Fruit fly (Drosophila melanogaster): ENCODE results near the gene grp.

Gene grp

DNA sequence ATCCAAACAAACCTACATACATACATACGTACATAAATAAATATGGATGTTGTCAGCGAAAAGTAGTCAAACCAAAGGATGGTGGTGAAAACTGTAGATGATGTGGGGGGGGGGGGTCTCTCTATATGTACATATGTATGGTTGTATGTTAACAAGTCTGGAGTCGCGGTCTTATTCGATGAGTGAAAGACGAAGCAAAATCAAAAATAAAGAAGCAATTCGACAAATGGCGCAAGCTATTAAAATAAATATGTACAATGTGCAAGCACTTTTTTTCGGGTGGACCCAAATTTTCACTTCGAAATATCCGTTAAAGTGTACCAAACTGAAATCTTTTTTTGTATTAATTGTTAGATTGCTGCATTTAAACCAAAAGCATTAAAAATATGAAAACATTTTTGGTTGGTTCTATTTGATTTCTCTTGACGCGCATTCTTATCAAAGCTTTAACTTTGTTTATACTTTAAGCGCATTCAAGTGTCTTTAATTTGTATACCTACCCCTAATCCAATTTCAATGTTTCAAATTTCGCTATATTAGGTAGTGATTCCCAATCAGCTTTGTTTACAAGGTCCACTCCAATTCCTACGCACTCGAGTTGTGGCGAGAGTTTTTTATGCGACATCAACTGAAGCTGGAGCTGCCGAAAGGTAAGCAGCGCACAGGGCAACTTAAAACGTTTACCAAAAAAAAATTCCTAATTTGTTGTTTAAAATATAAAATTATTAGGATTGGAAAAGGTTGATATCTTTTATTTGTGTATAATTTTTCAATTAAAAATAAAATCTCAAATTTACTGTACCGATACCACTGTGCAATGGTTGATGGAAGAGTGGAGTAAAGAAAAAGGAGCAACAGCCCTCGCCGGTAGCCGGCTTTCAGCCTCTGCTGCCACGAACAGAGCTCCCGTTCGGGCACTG lies 4.4 kb downstream of the grp start, which contains the start of gene CG31807 (continued):
- TF ChIP-seq CG14667 (GFP tag; IDR thresholded peaks at IDR 0.05), result no peak; the same call in 1 of the 2 replicates
- peak; percentile 59 for TF ChIP-seq sqz (GFP tag; optimal IDR thresholded peaks at IDR 0.05)
- no peak for TF ChIP-seq Kr (GFP tag; optimal IDR thresholded peaks at IDR 0.05)
- peak; percentile 32 for TF ChIP-seq D19B (GFP tag; optimal IDR thresholded peaks at IDR 0.05)
- TF ChIP-seq wdn (GFP tag; IDR thresholded peaks at IDR 0.05), result peak; percentile 40; the same call in 1 of the 2 replicates
- TF ChIP-seq CG18011 (GFP tag; optimal IDR thresholded peaks at IDR 0.05), result peak; percentile 55
- peak; percentile 47 for TF ChIP-seq Side (GFP tag; optimal IDR thresholded peaks at IDR 0.05)
- TF ChIP-seq lab (GFP tag; optimal IDR thresholded peaks at IDR 0.05), result peak; percentile 68
- TF ChIP-seq CG17385 (GFP tag; optimal IDR thresholded peaks at IDR 0.05), result peak; percentile 78
- peak; percentile 52 for TF ChIP-seq CG2202 (tag; optimal IDR thresholded peaks at IDR 0.05)
- peak in 1 of 2 experiments; percentile 4 for TF ChIP-seq Hr78 (GFP tag; optimal IDR thresholded peaks at IDR 0.05)
- TF ChIP-seq CG10147 (GFP tag; optimal IDR thresholded peaks at IDR 0.05), result peak; percentile 82
- peak; percentile 18 for TF ChIP-seq slou (GFP tag; optimal IDR thresholded peaks at IDR 0.05)
- TF ChIP-seq HLHmδ (GFP tag; optimal IDR thresholded peaks at IDR 0.05), result no peak
- peak; percentile 3 for TF ChIP-seq CG1602 (GFP tag; optimal IDR thresholded peaks at IDR 0.05)
- TF ChIP-seq ERR (GFP tag; optimal IDR thresholded peaks at IDR 0.05), result peak; percentile 6
- peak; percentile 72 for TF ChIP-seq Blimp-1 (GFP tag; optimal IDR thresholded peaks at IDR 0.05)
- no peak for TF ChIP-seq CG7928 (GFP tag; optimal IDR thresholded peaks at IDR 0.05)
- TF ChIP-seq chn (GFP tag; optimal IDR thresholded peaks at IDR 0.05), result peak; percentile 42
- TF ChIP-seq luna (GFP tag; optimal IDR thresholded peaks at IDR 0.05), result no peak
- TF ChIP-seq CG6654 (GFP tag; optimal IDR thresholded peaks at IDR 0.05), result peak; percentile 58
- peak; percentile 36 for TF ChIP-seq CG3163 (GFP tag; optimal IDR thresholded peaks at IDR 0.05)
- peak; percentile 14 for TF ChIP-seq jing (GFP tag; optimal IDR thresholded peaks at IDR 0.05)
- TF ChIP-seq Hand (GFP tag; optimal IDR thresholded peaks at IDR 0.05), result peak; percentile 81
- TF ChIP-seq pb (GFP tag; optimal IDR thresholded peaks at IDR 0.05), result peak; percentile 36
- no peak for TF ChIP-seq peb (GFP tag; IDR thresholded peaks at IDR 0.05)
- TF ChIP-seq CG14965 (GFP tag; optimal IDR thresholded peaks at IDR 0.05; ENCODE audit: borderline replicate concordance), result peak; percentile 49
- TF ChIP-seq so (GFP tag; IDR thresholded peaks at IDR 0.05), result no peak; the same call in 2 of the 3 replicates
- TF ChIP-seq CG43689 (GFP tag; IDR thresholded peaks at IDR 0.05), result peak; percentile 33; the same call in 1 of the 2 replicates
- no peak for TF ChIP-seq Dref (GFP tag; IDR thresholded peaks at IDR 0.05)
- TF ChIP-seq Trl (optimal IDR thresholded peaks at IDR 0.05), result no peak
- TF ChIP-seq Trl (GFP tag; optimal IDR thresholded peaks at IDR 0.05), result peak; percentile 65
- peak; percentile 24 to 90 for TF ChIP-seq Hr51 (GFP tag; optimal IDR thresholded peaks at IDR 0.05)
- no peak for TF ChIP-seq CG13123 (GFP tag; optimal IDR thresholded peaks at IDR 0.05)
- TF ChIP-seq Optix (GFP tag; IDR thresholded peaks at IDR 0.05), result peak; percentile 57; the same call in 1 of the 3 replicates
- TF ChIP-seq corto (GFP tag; optimal IDR thresholded peaks at IDR 0.05), result peak; percentile 84
- TF ChIP-seq Gsc (GFP tag; IDR thresholded peaks at IDR 0.05), result no peak
- TF ChIP-seq mld (GFP tag; IDR thresholded peaks at IDR 0.05; ENCODE audit: partially characterized antibody), result no peak
- no peak; the same call in 1 of the 3 replicates for TF ChIP-seq tgo (GFP tag; IDR thresholded peaks at IDR 0.05)
- TF ChIP-seq CG4282 (GFP tag; optimal IDR thresholded peaks at IDR 0.05), result peak; percentile 61
- peak; percentile 9 for TF ChIP-seq CG4617 (GFP tag; optimal IDR thresholded peaks at IDR 0.05; ENCODE audit: borderline replicate concordance)
- peak; percentile 50 for TF ChIP-seq tap (tag; optimal IDR thresholded peaks at IDR 0.05)
- TF ChIP-seq CG10462 (GFP tag; optimal IDR thresholded peaks at IDR 0.05), result peak; percentile 43
- no peak for TF ChIP-seq croc (GFP tag; conservative IDR thresholded peaks at IDR 0.05)
- TF ChIP-seq Lpt (GFP tag; optimal IDR thresholded peaks at IDR 0.05), result no peak
- no peak for TF ChIP-seq gt (GFP tag; IDR thresholded peaks at IDR 0.05)
- no peak for TF ChIP-seq CG4707 (GFP tag; optimal IDR thresholded peaks at IDR 0.05)
- peak; percentile 16 for TF ChIP-seq tin (GFP tag; optimal IDR thresholded peaks at IDR 0.05)
